Fruit fly (Drosophila melanogaster): ENCODE results near the gene Pp1-13C.

The Pp1-13C gene

DNA sequence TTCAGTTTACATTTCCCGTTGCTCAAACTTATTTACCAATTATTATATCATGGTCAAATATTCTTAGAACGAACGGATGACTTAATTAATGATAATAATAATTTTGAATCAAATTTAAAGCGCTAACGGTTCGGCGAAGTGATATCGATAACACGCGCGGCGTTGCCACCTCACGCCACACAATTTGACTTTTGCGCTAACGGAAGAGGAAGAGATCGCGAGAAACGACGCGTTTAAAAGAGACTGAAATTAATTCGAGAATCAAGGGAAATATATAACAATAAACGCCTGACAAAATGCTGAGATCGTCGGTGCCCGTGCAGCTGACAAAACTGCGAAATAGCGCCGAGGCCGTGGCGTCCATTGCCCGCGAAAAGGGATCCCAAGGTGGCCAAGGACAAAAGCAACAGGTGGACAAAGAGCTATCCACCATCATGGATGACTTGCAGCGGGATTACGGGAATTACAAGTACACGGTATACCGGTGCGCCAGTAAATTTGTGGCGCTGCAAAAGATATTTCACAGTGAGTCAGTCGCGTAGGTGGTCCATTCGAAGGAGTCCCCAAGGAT, 32.6 kb downstream of the Pp1-13C start, which contains the start of gene dah:
dah (plus strand) TSS at position 195 of the 571 bp plus-strand sequence.
- TF ChIP-seq CG14711 (tag; optimal IDR thresholded peaks at IDR 0.05) = no peak
- TF ChIP-seq CG7045 (GFP tag; optimal IDR thresholded peaks at IDR 0.05) = no peak
- TF ChIP-seq cnc (optimal IDR thresholded peaks at IDR 0.05) = no peak

DNA sequence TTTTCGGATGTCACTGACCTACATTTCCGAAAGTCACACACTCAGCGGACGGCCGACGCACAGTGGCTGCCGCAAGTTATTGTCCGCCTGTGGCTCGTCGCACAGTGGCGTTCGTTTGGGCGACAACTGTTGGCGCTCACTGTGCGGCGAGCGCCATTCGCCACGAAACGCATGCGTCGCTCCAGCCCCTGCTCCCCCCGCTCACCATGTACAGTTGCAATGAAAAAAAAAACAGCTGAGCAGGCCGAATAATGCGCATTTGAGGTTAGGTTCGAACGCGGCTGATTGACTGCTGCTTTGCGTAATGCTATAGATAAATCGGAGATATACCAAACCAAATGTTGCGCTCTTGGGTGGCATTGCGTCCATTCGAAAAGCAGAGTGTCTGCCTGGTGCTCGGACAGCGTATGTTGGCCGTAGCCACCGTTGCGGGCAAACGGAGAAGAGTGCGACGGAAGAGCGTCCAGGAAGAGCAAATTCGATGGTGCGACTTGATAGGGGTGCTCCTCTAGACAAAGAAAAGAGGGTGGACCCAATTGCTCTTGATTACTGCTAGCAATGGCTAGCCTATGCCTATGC, 37.5 kb downstream of the Pp1-13C start:
- TF ChIP-seq CG7101 (tag; optimal IDR thresholded peaks at IDR 0.05) (peak; percentile 75), kay (GFP tag; ENCODE audit: borderline replicate concordance) (no peak), bab1 (GFP tag; optimal IDR thresholded peaks at IDR 0.05) (peak; percentile 67), CG7045 (GFP tag; optimal IDR thresholded peaks at IDR 0.05) (peak; percentile 70), CG12768 (GFP tag; optimal IDR thresholded peaks at IDR 0.05) (peak; percentile 67), Crg-1 (GFP tag; optimal IDR thresholded peaks at IDR 0.05) (peak; percentile 61), CG5204 (GFP tag; optimal IDR thresholded peaks at IDR 0.05) (no peak), tj (GFP tag; optimal IDR thresholded peaks at IDR 0.05) (peak; percentile 100), CG33017 (tag; optimal IDR thresholded peaks at IDR 0.05) (peak; percentile 9), toe (GFP tag; optimal IDR thresholded peaks at IDR 0.05) (no peak), cic (GFP tag; optimal IDR thresholded peaks at IDR 0.05) (peak; percentile 72), CG14711 (tag; optimal IDR thresholded peaks at IDR 0.05) (peak; percentile 24), ovo (GFP tag; optimal IDR thresholded peaks at IDR 0.05) (peak; percentile 98), CG1620 (GFP tag; optimal IDR thresholded peaks at IDR 0.05) (peak; percentile 76), Mnt (GFP tag; optimal IDR thresholded peaks at IDR 0.05) (peak; percentile 91), Hr96 (GFP tag; optimal IDR thresholded peaks at IDR 0.05) (no peak), cnc (optimal IDR thresholded peaks at IDR 0.05) (no peak), pad (GFP tag; optimal IDR thresholded peaks at IDR 0.05) (peak; percentile 89), CG11617 (GFP tag; optimal IDR thresholded peaks at IDR 0.05) (peak; percentile 69), Clk (GFP tag; optimal IDR thresholded peaks at IDR 0.05) (peak; percentile 26)

DNA sequence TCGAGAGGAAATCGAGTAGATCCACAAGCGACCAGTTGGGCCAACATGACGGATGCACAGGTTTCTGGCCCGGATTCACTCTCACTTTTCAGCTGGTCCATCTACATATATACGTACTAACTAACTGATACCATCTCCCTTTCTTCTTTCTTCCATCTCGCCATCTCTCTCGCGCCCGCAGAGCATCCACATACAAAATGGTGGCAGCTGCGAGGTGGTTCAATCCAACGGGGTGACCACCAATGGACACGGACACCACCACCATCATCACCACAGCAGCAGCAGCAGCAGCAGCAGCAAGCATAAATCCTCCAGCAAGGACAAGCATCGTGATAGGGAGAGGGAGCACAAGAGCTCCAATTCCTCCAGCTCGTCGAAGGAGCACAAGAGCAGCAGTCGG, 39.9 kb downstream of the Pp1-13C start:
- no peak for TF ChIP-seq tj (GFP tag; optimal IDR thresholded peaks at IDR 0.05)

DNA sequence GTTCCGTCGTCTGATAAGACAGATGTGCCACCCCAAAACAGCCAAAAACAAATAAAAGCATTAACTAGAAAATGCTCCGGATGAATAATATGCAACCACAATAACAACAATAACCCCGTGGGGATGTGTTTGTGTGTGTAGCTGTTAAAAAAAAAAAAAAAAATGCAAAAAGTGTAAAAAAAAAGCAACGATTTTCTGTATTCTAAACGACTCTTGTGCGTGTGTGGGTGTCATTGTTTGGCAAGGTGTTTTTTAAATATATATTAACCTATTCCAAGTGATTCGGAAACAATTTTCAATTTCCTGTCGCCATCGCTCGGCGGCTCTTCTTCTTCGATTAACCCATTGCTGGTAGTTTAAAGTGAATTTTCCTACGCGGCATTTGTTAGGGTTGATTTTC, 40.3 kb downstream of the Pp1-13C start:
- TF ChIP-seq CG11617 (GFP tag; optimal IDR thresholded peaks at IDR 0.05) (peak; percentile 46), CG5204 (GFP tag; optimal IDR thresholded peaks at IDR 0.05) (peak; percentile 19), CG14711 (tag; optimal IDR thresholded peaks at IDR 0.05) (no peak), tj (GFP tag; optimal IDR thresholded peaks at IDR 0.05) (peak; percentile 16), CG12768 (GFP tag; optimal IDR thresholded peaks at IDR 0.05) (peak; percentile 38), Mnt (GFP tag; optimal IDR thresholded peaks at IDR 0.05) (no peak)

- TF ChIP-seq Mnt (GFP tag; optimal IDR thresholded peaks at IDR 0.05) (peak; percentile 84), CG11617 (GFP tag; optimal IDR thresholded peaks at IDR 0.05) (no peak), Crg-1 (GFP tag; optimal IDR thresholded peaks at IDR 0.05) (peak; percentile 13), tj (GFP tag; optimal IDR thresholded peaks at IDR 0.05) (peak; percentile 54), CG7101 (tag; optimal IDR thresholded peaks at IDR 0.05) (peak; percentile 31), CG1620 (GFP tag; optimal IDR thresholded peaks at IDR 0.05) (peak; percentile 5), CG5204 (GFP tag; optimal IDR thresholded peaks at IDR 0.05) (no peak), cic (GFP tag; optimal IDR thresholded peaks at IDR 0.05) (peak; percentile 38), Hr96 (GFP tag; optimal IDR thresholded peaks at IDR 0.05) (no peak), bab1 (GFP tag; optimal IDR thresholded peaks at IDR 0.05) (peak; percentile 40), pad (GFP tag; optimal IDR thresholded peaks at IDR 0.05) (peak; percentile 63)
Observed at dm6 chrX:15319699-15320482, 41.0 kb downstream of the Pp1-13C start.

DNA sequence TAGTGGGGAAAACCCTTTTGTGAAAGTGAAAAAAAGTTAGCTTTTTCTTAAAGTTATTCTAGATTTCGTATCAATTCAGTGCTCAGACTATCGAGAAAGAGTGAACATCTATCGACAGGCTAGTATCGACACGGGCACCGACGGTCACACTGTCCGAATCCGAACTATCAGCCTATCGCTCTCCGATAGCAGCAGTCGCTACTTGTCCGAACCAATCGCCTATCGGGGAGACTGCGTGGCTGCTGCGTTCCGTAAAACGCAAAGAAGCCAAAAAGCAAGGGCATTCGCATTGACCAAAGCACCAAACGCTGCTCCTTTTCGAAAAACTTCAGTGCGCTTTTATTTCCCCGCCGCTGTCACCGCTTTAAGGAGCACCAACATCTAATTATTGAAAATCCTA, 41.6 kb downstream of the Pp1-13C start, which contains the start of gene Top1:
Top1 (plus strand) TSS at position 190 of the 400 bp plus-strand sequence.
- no peak for TF ChIP-seq ovo (GFP tag; optimal IDR thresholded peaks at IDR 0.05)
- TF ChIP-seq CG12768 (GFP tag; optimal IDR thresholded peaks at IDR 0.05) = no peak
- TF ChIP-seq tj (GFP tag; optimal IDR thresholded peaks at IDR 0.05) = no peak
- no peak for TF ChIP-seq cic (GFP tag; optimal IDR thresholded peaks at IDR 0.05)
- no peak for TF ChIP-seq CG14711 (tag; optimal IDR thresholded peaks at IDR 0.05)
- TF ChIP-seq Mnt (GFP tag; optimal IDR thresholded peaks at IDR 0.05) = peak; percentile 54
- TF ChIP-seq CG1620 (GFP tag; optimal IDR thresholded peaks at IDR 0.05) = peak; percentile 73
- TF ChIP-seq CG7045 (GFP tag; optimal IDR thresholded peaks at IDR 0.05) = no peak
- no peak for TF ChIP-seq bab1 (GFP tag; optimal IDR thresholded peaks at IDR 0.05)
- TF ChIP-seq CG11617 (GFP tag; optimal IDR thresholded peaks at IDR 0.05) = no peak
- no peak for TF ChIP-seq pad (GFP tag; optimal IDR thresholded peaks at IDR 0.05)
- no peak for TF ChIP-seq Clk (GFP tag; optimal IDR thresholded peaks at IDR 0.05)
- TF ChIP-seq CG33017 (tag; optimal IDR thresholded peaks at IDR 0.05) = no peak
- no peak for TF ChIP-seq CG5204 (GFP tag; optimal IDR thresholded peaks at IDR 0.05)
- TF ChIP-seq kay (GFP tag; ENCODE audit: borderline replicate concordance) = no peak
- peak; percentile 49 for TF ChIP-seq Hr96 (GFP tag; optimal IDR thresholded peaks at IDR 0.05)
- peak; percentile 33 for TF ChIP-seq CG7101 (tag; optimal IDR thresholded peaks at IDR 0.05)
- peak; percentile 14 for TF ChIP-seq toe (GFP tag; optimal IDR thresholded peaks at IDR 0.05)
- peak; percentile 41 for TF ChIP-seq Crg-1 (GFP tag; optimal IDR thresholded peaks at IDR 0.05)
- TF ChIP-seq cnc (optimal IDR thresholded peaks at IDR 0.05) = no peak
